Worm (Caenorhabditis elegans): ENCODE results near the gene Y62E10A.23.

DNA sequence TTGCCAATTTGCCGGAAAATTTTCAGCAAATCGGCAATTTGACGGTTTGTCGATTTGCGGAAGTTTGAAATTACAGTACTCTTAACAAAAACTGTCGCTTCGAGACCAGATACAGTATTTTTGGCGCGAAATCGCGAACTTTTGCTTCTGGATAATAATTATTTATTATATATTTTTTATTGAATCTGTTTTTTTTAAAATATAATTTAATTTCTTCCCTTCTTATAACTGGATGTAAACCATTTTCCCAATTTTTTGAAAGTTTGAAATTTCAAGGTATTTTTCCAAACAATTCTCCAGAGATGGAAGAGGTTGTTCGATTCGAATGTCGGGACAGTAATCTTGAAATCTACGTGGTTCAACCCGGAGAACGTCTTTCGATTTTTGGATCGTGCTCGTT, 36.1 kb downstream of the Y62E10A.23 start, which contains the start of gene nol-9:
- TF ChIP-seq ztf-29 (GFP tag; IDR thresholded peaks at IDR 0.05) (no peak), med-1 (GFP tag; optimal IDR thresholded peaks at IDR 0.05; ENCODE audit: insufficient read depth) (no peak), tab-1 (GFP tag; IDR thresholded peaks at IDR 0.05) (no peak), flt-1 (GFP tag; IDR thresholded peaks at IDR 0.05) (no peak), ztf-23 (GFP tag; IDR thresholded peaks at IDR 0.05) (no peak), cog-1 (tag; optimal IDR thresholded peaks at IDR 0.05) (no peak), klf-2 (GFP tag; conservative IDR thresholded peaks at IDR 0.05) (no peak), ref-1 (GFP tag; conservative IDR thresholded peaks at IDR 0.05) (no peak)
